Worm (Caenorhabditis elegans): Measurements from ENCODE around the gene efl-2.

efl-2 gene

ce11 chrII:13405840-13406239 is at the start of gene efl-2:
Gene efl-2, plus strand, starts transcription at chrII:13406140.
- TF ChIP-seq egl-5 (tag; optimal IDR thresholded peaks at IDR 0.05): no peak
- no peak for TF ChIP-seq ceh-16 (tag; optimal IDR thresholded peaks at IDR 0.05)
- no peak for TF ChIP-seq nhr-23 (tag; optimal IDR thresholded peaks at IDR 0.05)
- TF ChIP-seq ztf-4 (tag; optimal IDR thresholded peaks at IDR 0.05): no peak
- no peak for TF ChIP-seq tbx-2 (tag; optimal IDR thresholded peaks at IDR 0.05)
- no peak for TF ChIP-seq zag-1 (tag; optimal IDR thresholded peaks at IDR 0.05)
- no peak for TF ChIP-seq elt-2 (tag; optimal IDR thresholded peaks at IDR 0.05)
- no peak for TF ChIP-seq jun-1 (tag; optimal IDR thresholded peaks at IDR 0.05)
- TF ChIP-seq daf-12 (tag; optimal IDR thresholded peaks at IDR 0.05): no peak
- TF ChIP-seq ztf-11 (tag; optimal IDR thresholded peaks at IDR 0.05): no peak
- no peak for TF ChIP-seq unc-39 (tag; optimal IDR thresholded peaks at IDR 0.05)
- no peak for TF ChIP-seq nhr-12 (tag; optimal IDR thresholded peaks at IDR 0.05)

- TF ChIP-seq nhr-43 (tag; optimal IDR thresholded peaks at IDR 0.05; ENCODE audit: poor library complexity, severe bottlenecking) (no peak), nhr-11 (tag; optimal IDR thresholded peaks at IDR 0.05) (no peak), R02D3.7 (tag; optimal IDR thresholded peaks at IDR 0.05) (no peak), elt-1 (tag; optimal IDR thresholded peaks at IDR 0.05) (no peak), hmg-11 (tag; optimal IDR thresholded peaks at IDR 0.05) (no peak), mdl-1 (tag; optimal IDR thresholded peaks at IDR 0.05) (no peak), egl-27 (tag; optimal IDR thresholded peaks at IDR 0.05) (no peak), eor-1 (tag; optimal IDR thresholded peaks at IDR 0.05) (no peak), ceh-16 (tag; optimal IDR thresholded peaks at IDR 0.05) (no peak)
These were observed 38.2 kb upstream of the efl-2 start for ce11 chrII:13367784-13368183.

ce11 chrII:13369231-13369630 is 36.7 kb upstream of the efl-2 start, which contains the start of gene Y48C3A.20:
Gene Y48C3A.20, plus strand, starts transcription at chrII:13369607.
- peak; percentile 62 for TF ChIP-seq nhr-23 (tag; optimal IDR thresholded peaks at IDR 0.05)
- TF ChIP-seq pha-4 (tag; optimal IDR thresholded peaks at IDR 0.05): peak; percentile 87
- TF ChIP-seq R02D3.7 (tag; optimal IDR thresholded peaks at IDR 0.05): no peak
- TF ChIP-seq nhr-12 (tag; optimal IDR thresholded peaks at IDR 0.05): no peak
- TF ChIP-seq daf-12 (tag; optimal IDR thresholded peaks at IDR 0.05): no peak
- TF ChIP-seq ceh-82 (tag; optimal IDR thresholded peaks at IDR 0.05): no peak
- no peak for TF ChIP-seq sea-2 (GFP tag; optimal IDR thresholded peaks at IDR 0.05)
- peak; percentile 36 for TF ChIP-seq skn-1 (tag; optimal IDR thresholded peaks at IDR 0.05)
- peak; percentile 5 for TF ChIP-seq nhr-25 (tag; optimal IDR thresholded peaks at IDR 0.05)
- peak; percentile 23 for TF ChIP-seq pqm-1 (tag; optimal IDR thresholded peaks at IDR 0.05)
- TF ChIP-seq aly-2 (tag; optimal IDR thresholded peaks at IDR 0.05): no peak
- peak; percentile 54 for TF ChIP-seq lin-15B (tag; optimal IDR thresholded peaks at IDR 0.05)
- TF ChIP-seq ZK546.5 (tag; optimal IDR thresholded peaks at IDR 0.05): no peak
- no peak for TF ChIP-seq unc-39 (tag; optimal IDR thresholded peaks at IDR 0.05)
- TF ChIP-seq ama-1 (optimal IDR thresholded peaks at IDR 0.05): no peak
- peak; percentile 74 for TF ChIP-seq hmg-11 (tag; optimal IDR thresholded peaks at IDR 0.05)
- no peak for TF ChIP-seq ztf-11 (tag; optimal IDR thresholded peaks at IDR 0.05)
- peak; percentile 58 for TF ChIP-seq egl-5 (tag; optimal IDR thresholded peaks at IDR 0.05)
- no peak for TF ChIP-seq nhr-77 (tag; optimal IDR thresholded peaks at IDR 0.05)
- no peak for TF ChIP-seq zag-1 (tag; optimal IDR thresholded peaks at IDR 0.05)
- TF ChIP-seq lin-39 (tag; optimal IDR thresholded peaks at IDR 0.05): peak; percentile 54
- TF ChIP-seq eor-1 (tag; optimal IDR thresholded peaks at IDR 0.05): peak in 1 of 2 experiments; percentile 40
- TF ChIP-seq nhr-43 (tag; optimal IDR thresholded peaks at IDR 0.05; ENCODE audit: poor library complexity, severe bottlenecking): no peak
- TF ChIP-seq jun-1 (tag; optimal IDR thresholded peaks at IDR 0.05): peak; percentile 13
- TF ChIP-seq nhr-76 (tag; optimal IDR thresholded peaks at IDR 0.05): no peak
- peak; percentile 72 for TF ChIP-seq snpc-4 (tag; optimal IDR thresholded peaks at IDR 0.05)
- TF ChIP-seq fkh-10 (GFP tag; optimal IDR thresholded peaks at IDR 0.05): no peak
- no peak for TF ChIP-seq elt-3 (tag; optimal IDR thresholded peaks at IDR 0.05)
- TF ChIP-seq nfya-1 (tag; optimal IDR thresholded peaks at IDR 0.05; ENCODE audit: insufficient read depth): peak; percentile 76
- no peak for TF ChIP-seq mdl-1 (tag; optimal IDR thresholded peaks at IDR 0.05)
- no peak for TF ChIP-seq ceh-9 (tag; optimal IDR thresholded peaks at IDR 0.05)
- no peak for TF ChIP-seq lsy-12 (tag; optimal IDR thresholded peaks at IDR 0.05)
- peak; percentile 15 for TF ChIP-seq ztf-4 (tag; optimal IDR thresholded peaks at IDR 0.05)
- peak; percentile 60 for TF ChIP-seq ceh-28 (tag; optimal IDR thresholded peaks at IDR 0.05)
- no peak for TF ChIP-seq unc-62 (GFP tag; optimal IDR thresholded peaks at IDR 0.05)
- TF ChIP-seq mml-1 (tag; optimal IDR thresholded peaks at IDR 0.05): no peak
